Worm (Caenorhabditis elegans) whole organism, young adult: ENCODE results near the gene skih-2.

Source experiments
- B0035.1 ChIP-seq: sonication (generic microtip); optimal IDR thresholded peaks from 2 replicates; lab custom pipeline; 2016; ENCODE audit warnings: missing genetic modification characterization, mild to moderate bottlenecking, missing compliant biosample characterization, missing genotype, missing genetic modification reagents
- B0336.3 ChIP-seq: fragments of 200-800 bp; sonication (Bioruptor generic); IDR thresholded peaks from 2 replicates; pipeline ENCODE4 v1.3.6; 2022; ENCODE audit warnings: missing genetic modification characterization, missing compliant biosample characterization
- C17E4.6 ChIP-seq: fragments of 200-800 bp; sonication (Bioruptor generic); IDR thresholded peaks from 2 replicates; pipeline ENCODE4 v1.3.6; 2022; ENCODE audit warnings: missing genetic modification reagents, missing genetic modification characterization, missing compliant biosample characterization
- D2030.7 ChIP-seq: fragments of 200-800 bp; sonication (Bioruptor generic); IDR thresholded peaks from 2 replicates; pipeline ENCODE4 v1.3.6; 2022; ENCODE audit warnings: missing genetic modification reagents, missing genetic modification characterization, missing compliant biosample characterization
- F22D6.2 ChIP-seq: sonication (generic microtip); optimal IDR thresholded peaks from 2 replicates; lab custom pipeline; 2016; ENCODE audit warnings: mild to moderate bottlenecking, missing genetic modification characterization, missing compliant biosample characterization
- F39B2.1 ChIP-seq: fragments of 200-800 bp; sonication (Bioruptor generic); IDR thresholded peaks from 2 replicates; pipeline ENCODE4 v1.3.6; 2022; ENCODE audit warnings: missing genetic modification reagents, missing genetic modification characterization, missing compliant biosample characterization
- F52B5.7 ChIP-seq: sonication (generic microtip); optimal IDR thresholded peaks from 2 replicates; lab custom pipeline; 2016; ENCODE audit warnings: mild to moderate bottlenecking, missing genetic modification characterization, missing compliant biosample characterization
- F55B11.4 ChIP-seq: sonication (generic microtip); optimal IDR thresholded peaks from 2 replicates; lab custom pipeline; 2016; ENCODE audit warnings: missing compliant biosample characterization, missing genetic modification characterization, borderline replicate concordance; ENCODE audit not compliant: insufficient read depth
- Y67H2A.10 ChIP-seq: fragments of 200-800 bp; sonication (Bioruptor generic); conservative IDR thresholded peaks from 2 replicates; pipeline ENCODE4 v1.3.6; 2022; ENCODE audit warnings: missing genetic modification reagents, missing genetic modification characterization, missing compliant biosample characterization
- Y79H2A.3 ChIP-seq: fragments of 200-800 bp; sonication (Bioruptor generic); conservative IDR thresholded peaks from 2 replicates; pipeline ENCODE4 v1.3.6; 2022; ENCODE audit warnings: missing genetic modification reagents, missing genetic modification characterization, missing compliant biosample characterization
- ama-1 ChIP-seq, 3 experiments: fragments of 150-350 bp in 1 of 3; sonication (generic microtip) in 2 of 3; optimal IDR thresholded peaks; 2 replicates each; lab custom pipeline; 2014 to 2018; ENCODE audit warnings: missing biosample characterization in 2 of 3, missing genetic modification characterization in 2 of 3, missing genetic modification reagents in 2 of 3
- atf-7 ChIP-seq: sonication (generic microtip); optimal IDR thresholded peaks from 2 replicates; lab custom pipeline; 2017; ENCODE audit warnings: mild to moderate bottlenecking, missing genetic modification characterization, missing compliant biosample characterization
- attf-6 ChIP-seq: fragments of 200-800 bp; sonication (Bioruptor generic); IDR thresholded peaks from 2 replicates; pipeline ENCODE4 v1.3.6; 2022; ENCODE audit warnings: missing genetic modification reagents, missing genetic modification characterization, missing compliant biosample characterization
- ccch-3 ChIP-seq: fragments of 200-800 bp; sonication (Bioruptor generic); optimal IDR thresholded peaks from 2 replicates; lab custom pipeline; 2018; ENCODE audit warnings: mild to moderate bottlenecking, missing genetic modification characterization, missing compliant biosample characterization
- cebp-1 ChIP-seq, 2 experiments: fragments of 200-800 bp in 1 of 2; sonication (Bioruptor generic) in 1 of 2; sonication (generic microtip) in 1 of 2; IDR thresholded peaks in 1 of 2; optimal IDR thresholded peaks in 1 of 2; 2 replicates each; pipeline versions ENCODE4 v1.3.6 to Lab custom; 2017 to 2022; ENCODE audit warnings: missing compliant biosample characterization in 2 of 2, missing genetic modification characterization in 2 of 2, mild to moderate bottlenecking in 1 of 2, missing genetic modification reagents in 1 of 2, moderate library complexity in 1 of 2
- ceh-40 ChIP-seq: fragments of 200-800 bp; sonication (Bioruptor generic); IDR thresholded peaks from 2 replicates; pipeline ENCODE4 v1.3.6; 2022; ENCODE audit warnings: missing genetic modification characterization, missing compliant biosample characterization
- ceh-91 ChIP-seq: fragments of 200-800 bp; sonication (Bioruptor generic); IDR thresholded peaks from 2 replicates; pipeline ENCODE4 v1.3.6; 2022; ENCODE audit warnings: missing genetic modification reagents, missing genetic modification characterization, missing compliant biosample characterization
- chd-7 ChIP-seq: sonication (generic microtip); optimal IDR thresholded peaks from 2 replicates; lab custom pipeline; 2016; ENCODE audit warnings: mild to moderate bottlenecking, missing genetic modification characterization, moderate library complexity, missing compliant biosample characterization
- dpff-1 ChIP-seq: sonication (generic microtip); optimal IDR thresholded peaks from 2 replicates; lab custom pipeline; 2017; ENCODE audit warnings: mild to moderate bottlenecking, missing genetic modification characterization, missing compliant biosample characterization
- him-1 ChIP-seq: sonication (generic microtip); optimal IDR thresholded peaks from 2 replicates; lab custom pipeline; 2016; ENCODE audit warnings: missing genotype, missing genetic modification reagents, missing genetic modification characterization, missing compliant biosample characterization
- hmg-1.2 ChIP-seq: fragments of 200-800 bp; sonication (Bioruptor generic); IDR thresholded peaks from 2 replicates; pipeline ENCODE4 v1.3.6; 2022; ENCODE audit warnings: missing genetic modification reagents, missing genetic modification characterization, missing compliant biosample characterization
- hrde-1 ChIP-seq: sonication (generic microtip); optimal IDR thresholded peaks from 2 replicates; lab custom pipeline; 2016; ENCODE audit warnings: missing genetic modification characterization, mild to moderate bottlenecking, missing compliant biosample characterization, moderate library complexity, missing genotype, missing genetic modification reagents, borderline replicate concordance
- hsf-1 ChIP-seq: fragments of 200-800 bp; sonication (Bioruptor generic); IDR thresholded peaks from 2 replicates; pipeline ENCODE4 v1.3.6; 2022; ENCODE audit warnings: missing genetic modification reagents, missing genetic modification characterization, missing compliant biosample characterization
- let-607 ChIP-seq, 2 experiments: fragments of 200-800 bp in 1 of 2; sonication (Bioruptor generic) in 1 of 2; sonication (generic microtip) in 1 of 2; optimal IDR thresholded peaks; 2 replicates each; lab custom pipeline; 2016 to 2018; ENCODE audit warnings: mild to moderate bottlenecking in 2 of 2, missing compliant biosample characterization in 2 of 2, missing genetic modification characterization in 2 of 2, moderate library complexity in 2 of 2, missing genotype in 1 of 2
- lin-26 ChIP-seq: fragments of 200-800 bp; sonication (Bioruptor generic); IDR thresholded peaks from 2 replicates; pipeline ENCODE4 v1.3.6; 2022; ENCODE audit warnings: missing genetic modification reagents, missing genetic modification characterization, missing compliant biosample characterization
- lin-54 ChIP-seq: fragments of 200-800 bp; sonication (Bioruptor generic); optimal IDR thresholded peaks from 2 replicates; lab custom pipeline; 2018; ENCODE audit warnings: mild to moderate bottlenecking, missing genetic modification characterization, missing compliant biosample characterization
- madf-3 ChIP-seq: fragments of 200-800 bp; sonication (Bioruptor generic); IDR thresholded peaks from 2 replicates; pipeline ENCODE4 v1.3.6; 2022; ENCODE audit warnings: missing genetic modification reagents, missing genetic modification characterization, missing compliant biosample characterization
- mcd-1 ChIP-seq: fragments of 200-800 bp; sonication (Bioruptor generic); IDR thresholded peaks from 2 replicates; pipeline ENCODE4 v1.3.6; 2022; ENCODE audit warnings: missing genetic modification reagents, missing genetic modification characterization, missing compliant biosample characterization
- nfyb-1 ChIP-seq: fragments of 200-800 bp; sonication (Bioruptor generic); IDR thresholded peaks from 2 replicates; pipeline ENCODE4 v1.3.6; 2022; ENCODE audit warnings: missing genetic modification reagents, missing genetic modification characterization, missing compliant biosample characterization
- nhr-179 ChIP-seq: sonication (generic microtip); optimal IDR thresholded peaks from 2 replicates; lab custom pipeline; 2016; ENCODE audit warnings: mild to moderate bottlenecking, missing genetic modification characterization, missing compliant biosample characterization
- nhr-80 ChIP-seq: sonication (generic microtip); optimal IDR thresholded peaks from 2 replicates; lab custom pipeline; 2016; ENCODE audit warnings: missing genetic modification characterization, missing compliant biosample characterization
- rec-8 ChIP-seq, 2 experiments: sonication (generic microtip); optimal IDR thresholded peaks; 2 replicates each; lab custom pipeline; 2016; ENCODE audit warnings: mild to moderate bottlenecking in 2 of 2, missing genetic modification characterization in 2 of 2, missing genetic modification reagents in 2 of 2, missing genotype in 2 of 2, missing biosample characterization in 1 of 2, missing compliant biosample characterization in 1 of 2, moderate library complexity in 1 of 2
- rpc-1 ChIP-seq, 2 experiments: fragments of 150-350 bp in 1 of 2; sonication (generic microtip) in 1 of 2; optimal IDR thresholded peaks; 2 replicates each; lab custom pipeline; 2014 to 2018; ENCODE audit warnings: missing biosample characterization in 1 of 2, missing genetic modification characterization in 1 of 2, missing genetic modification reagents in 1 of 2, missing genotype in 1 of 2
- tbx-9 ChIP-seq: sonication (generic microtip); optimal IDR thresholded peaks from 2 replicates; lab custom pipeline; 2016; ENCODE audit warnings: borderline replicate concordance, missing genetic modification characterization, inconsistent platforms, missing compliant biosample characterization
- tlf-1 ChIP-seq: fragments of 200-800 bp; sonication (Bioruptor generic); optimal IDR thresholded peaks from 2 replicates; lab custom pipeline; 2018; ENCODE audit warnings: mild to moderate bottlenecking, missing genetic modification characterization, missing compliant biosample characterization
- xnd-1 ChIP-seq: sonication (generic microtip); optimal IDR thresholded peaks from 2 replicates; lab custom pipeline; 2016; ENCODE audit warnings: missing genotype, missing genetic modification reagents, missing genetic modification characterization, missing compliant biosample characterization
- zfh-2 ChIP-seq: fragments of 200-800 bp; sonication (Bioruptor generic); conservative IDR thresholded peaks from 2 replicates; pipeline ENCODE4 v1.3.6; 2022; ENCODE audit warnings: missing genetic modification reagents, missing genetic modification characterization, missing compliant biosample characterization
- ztf-28 ChIP-seq: fragments of 200-800 bp; sonication (Bioruptor generic); IDR thresholded peaks from 2 replicates; pipeline ENCODE4 v1.3.6; 2022; ENCODE audit warnings: missing genetic modification reagents, missing genetic modification characterization, missing compliant biosample characterization

Gene skih-2

ce11 chrIV:11143228-11143444 lies 972 bp upstream of the skih-2 start, which contains the start of gene F01G4.4:
Gene F01G4.4, plus strand, starts transcription at chrIV:11143345.
- no peak for TF ChIP-seq F39B2.1 (GFP tag; lab: Robert Waterston, UW)
- TF ChIP-seq, all 124 proteins: peak for 0

ce11 chrIV:11131268-11131667 lies 10.9 kb downstream of the skih-2 start, which contains the start of gene ard-1:
Gene ard-1, plus strand, starts transcription at chrIV:11131279.
- 0 out of 2 replicates have a peak, but pooled peaks have one; percentile 15 for TF ChIP-seq hsf-1 (GFP tag; lab: Robert Waterston, UW)
- TF ChIP-seq zfh-2 (GFP tag; lab: Robert Waterston, UW), result no peak
- 0 out of 2 replicates have a peak, but pooled peaks have one; percentile 39 for TF ChIP-seq B0336.3 (GFP tag; lab: Robert Waterston, UW)
- TF ChIP-seq mcd-1 (GFP tag; lab: Robert Waterston, UW), result no peak
- TF ChIP-seq madf-3, result 0 out of 2 replicates have a peak, but pooled peaks have one; percentile 32
- TF ChIP-seq xnd-1 (tag; lab: Kevin White, UChicago), result peak; percentile 10

DNA sequence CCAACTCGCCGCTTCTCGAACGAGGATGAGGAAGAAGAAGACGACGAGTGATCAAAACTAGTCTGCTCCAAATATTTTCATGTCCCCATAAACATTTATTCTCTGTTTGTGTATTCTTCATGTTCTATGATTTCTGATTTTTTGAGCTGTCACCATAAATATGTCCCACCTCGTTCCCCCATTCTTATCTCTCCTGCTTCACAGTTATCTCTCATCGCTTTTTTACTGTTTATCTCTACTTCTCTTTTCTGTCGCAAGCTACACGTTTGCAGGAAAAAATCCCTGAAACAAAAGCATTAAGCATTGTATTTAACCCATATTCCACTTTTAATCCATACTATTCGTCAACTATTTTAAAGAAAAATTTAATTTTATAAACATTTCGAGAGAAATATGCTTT lies 11.4 kb downstream of the skih-2 start:
- no peak for TF ChIP-seq ama-1 (optimal IDR thresholded peaks at IDR 0.05; lab: Kevin White, UChicago)
- peak in 1 of 2 experiments; percentile 44 for TF ChIP-seq ama-1 (GFP tag; optimal IDR thresholded peaks at IDR 0.05; lab: Kevin White, UChicago)
- peak; percentile 29; the same call in 1 of the 2 replicates for TF ChIP-seq hmg-1.2 (GFP tag; lab: Robert Waterston, UW)
- peak in 1 of 2 experiments; percentile 8 for TF ChIP-seq let-607 (tag; optimal IDR thresholded peaks at IDR 0.05; lab: Kevin White, UChicago)
- TF ChIP-seq tlf-1 (GFP tag; lab: Kevin White, UChicago), result no peak
- TF ChIP-seq nhr-80 (tag; lab: Kevin White, UChicago), result peak; percentile 45
- no peak for TF ChIP-seq tbx-9 (tag; lab: Kevin White, UChicago)
- TF ChIP-seq ceh-40, result no peak

- TF ChIP-seq attf-6 (GFP tag; lab: Robert Waterston, UW) (no peak), ztf-28 (GFP tag; lab: Robert Waterston, UW) (no peak), chd-7 (tag; lab: Kevin White, UChicago) (no peak), rpc-1 (optimal IDR thresholded peaks at IDR 0.05; lab: Kevin White, UChicago) (no peak), rpc-1 (tag; optimal IDR thresholded peaks at IDR 0.05; lab: Kevin White, UChicago) (no peak), Y79H2A.3 (GFP tag; lab: Robert Waterston, UW) (no peak), ccch-3 (GFP tag; lab: Kevin White, UChicago) (no peak)
Measured at ce11 chrIV:11126028-11126427, 16.1 kb downstream of the skih-2 start.

- no peak for TF ChIP-seq hrde-1 (tag; lab: Kevin White, UChicago)
- TF ChIP-seq nhr-179, result no peak
- no peak for TF ChIP-seq rec-8 (tag; optimal IDR thresholded peaks at IDR 0.05; lab: Kevin White, UChicago)
- TF ChIP-seq B0035.1, result no peak
- no peak for TF ChIP-seq F52B5.7 (tag; lab: Kevin White, UChicago)
- no peak for TF ChIP-seq Y67H2A.10
Measured at ce11 chrIV:11126004-11126027, 16.3 kb downstream of the skih-2 start, which contains the start of gene swsn-4. Gene swsn-4, plus strand, starts transcription at chrIV:11126024.

DNA sequence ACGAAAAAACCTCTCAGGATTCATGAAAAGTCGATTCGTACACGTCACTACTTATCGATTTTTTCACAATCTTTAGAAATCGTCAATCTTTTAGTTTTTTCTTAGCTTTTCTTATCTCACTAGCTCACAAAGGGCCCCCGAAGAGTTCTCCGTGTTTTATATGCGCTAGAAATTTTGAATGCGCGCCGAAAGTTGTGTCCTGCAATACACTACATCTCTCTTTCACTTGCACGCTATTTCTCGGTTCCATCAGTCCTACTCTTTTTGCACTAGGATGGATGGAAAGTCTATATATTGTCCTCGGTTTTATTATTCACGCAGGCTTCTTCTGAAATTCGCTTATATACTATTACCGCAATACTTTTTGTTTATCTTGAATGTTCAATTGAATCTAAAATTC lies 16.6 kb downstream of the skih-2 start:
- peak; percentile 11 for TF ChIP-seq lin-54 (GFP tag; lab: Kevin White, UChicago)
- TF ChIP-seq dpff-1 (tag; lab: Kevin White, UChicago), result no peak
- no peak for TF ChIP-seq F39B2.1 (GFP tag; lab: Robert Waterston, UW)

DNA sequence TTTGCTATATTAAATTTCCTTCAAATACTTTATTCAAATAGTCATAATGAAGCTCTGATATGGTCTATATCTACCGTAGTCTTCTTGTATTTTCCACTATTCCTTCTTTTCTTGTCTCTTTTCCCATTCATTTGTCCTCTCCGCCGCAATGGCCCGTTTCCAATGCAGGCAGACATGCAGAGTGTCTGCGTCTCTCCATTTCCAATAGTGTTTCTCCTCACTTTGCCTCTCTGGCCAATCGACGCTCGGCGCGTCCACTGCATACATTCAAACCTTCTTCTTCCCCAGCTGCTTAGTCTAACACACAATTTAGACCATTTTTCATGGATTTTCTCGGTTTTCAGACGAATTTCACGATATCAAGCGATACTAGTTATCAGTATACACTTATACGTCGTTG lies 17.0 kb downstream of the skih-2 start:
- TF ChIP-seq let-607 (tag; optimal IDR thresholded peaks at IDR 0.05; lab: Kevin White, UChicago) (peak in 1 of 2 experiments; percentile 48), cebp-1 (GFP tag; IDR thresholded peaks at IDR 0.05; lab: Robert Waterston, UW) (no peak), cebp-1 (tag; optimal IDR thresholded peaks at IDR 0.05; lab: Kevin White, UChicago) (peak; percentile 31), F52B5.7 (tag; lab: Kevin White, UChicago) (no peak), lin-26 (GFP tag; lab: Robert Waterston, UW) (no peak), nfyb-1 (GFP tag; lab: Robert Waterston, UW) (peak; percentile 95), D2030.7 (no peak), atf-7 (tag; lab: Kevin White, UChicago) (no peak), ceh-91 (no peak), B0336.3 (GFP tag; lab: Robert Waterston, UW) (no peak), hmg-1.2 (GFP tag; lab: Robert Waterston, UW) (peak; percentile 100), Y67H2A.10 (no peak), F22D6.2 (tag; lab: Kevin White, UChicago) (no peak), C17E4.6 (GFP tag; lab: Robert Waterston, UW) (no peak), F55B11.4 (tag; lab: Kevin White, UChicago) (no peak), him-1 (tag; lab: Kevin White, UChicago) (no peak)
